Worm (Caenorhabditis elegans): Measurements from ENCODE around the gene C38D9.8.
A peak's percentile ranks its signal among the peaks of the same experiment; 100 is the strongest.

C38D9.8 gene

ce11 chrV:17551396-17551795 is 1.3 kb downstream of the C38D9.8 start:
- TF ChIP-seq F13C5.2 (tag; optimal IDR thresholded peaks at IDR 0.05) (no peak), hnd-1 (tag; optimal IDR thresholded peaks at IDR 0.05) (no peak), tbx-37 (GFP tag; conservative IDR thresholded peaks at IDR 0.05) (no peak), scrt-1 (GFP tag; IDR thresholded peaks at IDR 0.05) (no peak), aly-1 (tag; optimal IDR thresholded peaks at IDR 0.05) (no peak), sea-1 (GFP tag; conservative IDR thresholded peaks at IDR 0.05) (no peak), ceh-13 (GFP tag; optimal IDR thresholded peaks at IDR 0.05) (no peak), tra-4 (tag; optimal IDR thresholded peaks at IDR 0.05) (no peak), tbx-11 (GFP tag; IDR thresholded peaks at IDR 0.05) (no peak), hmbx-1 (tag; optimal IDR thresholded peaks at IDR 0.05) (no peak), ceh-36 (tag; optimal IDR thresholded peaks at IDR 0.05) (no peak), hmg-4 (GFP tag; optimal IDR thresholded peaks at IDR 0.05) (no peak)

DNA sequence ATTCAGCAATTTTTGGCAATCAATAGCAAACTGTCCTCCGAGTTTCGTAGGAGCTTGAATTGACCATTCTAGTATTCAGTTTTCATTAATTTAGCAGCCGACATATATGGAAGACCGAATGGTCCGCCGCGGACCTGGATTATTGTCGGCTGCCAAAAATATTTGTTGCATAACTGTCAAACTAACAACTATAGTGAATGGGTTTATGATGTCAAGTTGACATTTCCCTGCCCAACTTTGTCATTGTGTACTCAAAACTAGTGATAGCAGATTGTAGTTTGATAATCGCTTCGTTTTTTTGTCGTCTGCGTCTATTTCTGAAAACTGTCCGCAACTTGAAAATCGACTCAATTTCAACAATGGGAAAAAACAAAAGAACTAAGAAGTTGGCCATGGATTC is 3.3 kb downstream of the C38D9.8 start, which contains the start of gene fbxa-176:
Gene fbxa-176, plus strand, starts transcription at position 314 of the 400 bp plus-strand sequence.
- TF ChIP-seq flt-1 (GFP tag; IDR thresholded peaks at IDR 0.05) = no peak
- TF ChIP-seq tbx-37 (GFP tag; conservative IDR thresholded peaks at IDR 0.05) = no peak
- TF ChIP-seq pes-1 (GFP tag; IDR thresholded peaks at IDR 0.05) = no peak
- no peak for TF ChIP-seq B0310.2 (tag; optimal IDR thresholded peaks at IDR 0.05)
- no peak for TF ChIP-seq hmg-4 (GFP tag; optimal IDR thresholded peaks at IDR 0.05)
- no peak for TF ChIP-seq ama-1 (optimal IDR thresholded peaks at IDR 0.05)
- no peak for TF ChIP-seq tbx-11 (GFP tag; IDR thresholded peaks at IDR 0.05)
- TF ChIP-seq scrt-1 (GFP tag; IDR thresholded peaks at IDR 0.05) = no peak
- no peak for TF ChIP-seq sea-1 (GFP tag; conservative IDR thresholded peaks at IDR 0.05)
- TF ChIP-seq F13C5.2 (tag; optimal IDR thresholded peaks at IDR 0.05) = no peak
- TF ChIP-seq tra-4 (tag; optimal IDR thresholded peaks at IDR 0.05) = no peak

ce11 chrV:17548635-17549034 is 4.0 kb downstream of the C38D9.8 start:
- TF ChIP-seq ets-7 (tag; optimal IDR thresholded peaks at IDR 0.05) = no peak

DNA sequence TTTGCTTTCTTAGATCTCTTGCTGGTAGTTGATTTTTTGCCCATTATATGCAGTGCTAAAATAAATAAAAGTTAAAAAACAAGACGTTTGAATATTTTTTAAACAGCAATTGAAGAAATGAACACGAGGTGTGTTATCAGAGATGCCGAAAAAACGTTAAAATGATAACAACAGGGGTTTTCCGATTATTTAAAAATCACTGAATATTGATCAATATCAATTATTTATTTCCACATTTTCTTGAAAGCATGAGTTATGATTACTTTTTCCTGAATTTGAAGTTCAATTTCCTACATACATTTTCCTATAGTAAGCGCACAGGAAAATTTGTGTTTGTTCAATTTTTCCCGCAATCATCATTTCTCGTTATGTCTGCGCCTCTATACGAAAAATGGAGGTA is 5.7 kb downstream of the C38D9.8 start:
- TF ChIP-seq ama-1 (optimal IDR thresholded peaks at IDR 0.05) (no peak), hmg-4 (GFP tag; optimal IDR thresholded peaks at IDR 0.05) (no peak), flt-1 (GFP tag; IDR thresholded peaks at IDR 0.05) (no peak), B0310.2 (tag; optimal IDR thresholded peaks at IDR 0.05) (no peak), F13C5.2 (tag; optimal IDR thresholded peaks at IDR 0.05) (no peak), ceh-36 (tag; optimal IDR thresholded peaks at IDR 0.05) (no peak), hnd-1 (tag; optimal IDR thresholded peaks at IDR 0.05) (no peak)

DNA sequence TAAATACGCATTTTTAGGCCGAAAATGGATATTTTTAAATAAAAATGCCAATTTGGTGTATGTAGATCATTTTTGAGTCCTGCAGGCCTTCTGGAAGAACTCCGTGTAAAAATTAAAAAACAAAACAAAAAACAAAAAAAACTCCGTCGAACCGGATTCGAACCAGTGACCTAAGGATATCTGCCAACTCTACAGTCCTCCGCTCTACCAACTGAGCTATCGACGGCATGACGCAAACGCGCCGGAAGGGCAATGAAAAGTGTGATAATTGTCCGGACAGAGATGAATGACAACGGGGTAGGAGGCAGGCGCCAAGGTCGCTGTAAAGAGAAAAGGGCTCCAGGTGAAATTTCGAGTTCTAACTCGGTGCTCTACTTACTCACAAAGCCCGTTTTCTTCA is 10.4 kb downstream of the C38D9.8 start:
- TF ChIP-seq F13C5.2 (tag; optimal IDR thresholded peaks at IDR 0.05) = no peak
- no peak for TF ChIP-seq ceh-36 (tag; optimal IDR thresholded peaks at IDR 0.05)
- 0 out of 2 replicates have a peak, but pooled peaks have one; percentile 31 for TF ChIP-seq tbx-11 (GFP tag; IDR thresholded peaks at IDR 0.05)
- TF ChIP-seq pes-1 (GFP tag; IDR thresholded peaks at IDR 0.05) = peak; percentile 58; the same call in 1 of the 2 replicates
- TF ChIP-seq flt-1 (GFP tag; IDR thresholded peaks at IDR 0.05) = no peak

ce11 chrV:17540295-17540694 is 12.4 kb downstream of the C38D9.8 start, which contains the start of gene srz-25:
TSS of gene srz-25 (plus strand) at chrV:17540595.
- TF ChIP-seq tbx-37 (GFP tag; conservative IDR thresholded peaks at IDR 0.05) = no peak
- no peak for TF ChIP-seq ama-1 (optimal IDR thresholded peaks at IDR 0.05)
- TF ChIP-seq ceh-13 (GFP tag; optimal IDR thresholded peaks at IDR 0.05) = no peak
- TF ChIP-seq aly-1 (tag; optimal IDR thresholded peaks at IDR 0.05) = no peak
- TF ChIP-seq hmbx-1 (tag; optimal IDR thresholded peaks at IDR 0.05) = no peak

- TF ChIP-seq ceh-13 (GFP tag; optimal IDR thresholded peaks at IDR 0.05) (no peak), ceh-36 (tag; optimal IDR thresholded peaks at IDR 0.05) (no peak), ama-1 (optimal IDR thresholded peaks at IDR 0.05) (no peak), scrt-1 (GFP tag; IDR thresholded peaks at IDR 0.05) (no peak), aly-1 (tag; optimal IDR thresholded peaks at IDR 0.05) (no peak), flt-1 (GFP tag; IDR thresholded peaks at IDR 0.05) (no peak), tra-4 (tag; optimal IDR thresholded peaks at IDR 0.05) (no peak), hmg-4 (GFP tag; optimal IDR thresholded peaks at IDR 0.05) (no peak), B0310.2 (tag; optimal IDR thresholded peaks at IDR 0.05) (no peak), tbx-11 (GFP tag; IDR thresholded peaks at IDR 0.05) (no peak), sea-1 (GFP tag; conservative IDR thresholded peaks at IDR 0.05) (no peak), tbx-37 (GFP tag; conservative IDR thresholded peaks at IDR 0.05) (no peak), pes-1 (GFP tag; IDR thresholded peaks at IDR 0.05) (no peak), hmbx-1 (tag; optimal IDR thresholded peaks at IDR 0.05) (no peak), F13C5.2 (tag; optimal IDR thresholded peaks at IDR 0.05) (no peak), hnd-1 (tag; optimal IDR thresholded peaks at IDR 0.05) (no peak), ets-7 (tag; optimal IDR thresholded peaks at IDR 0.05) (no peak)
Measured at ce11 chrV:17539289-17539688, 13.4 kb downstream of the C38D9.8 start.

DNA sequence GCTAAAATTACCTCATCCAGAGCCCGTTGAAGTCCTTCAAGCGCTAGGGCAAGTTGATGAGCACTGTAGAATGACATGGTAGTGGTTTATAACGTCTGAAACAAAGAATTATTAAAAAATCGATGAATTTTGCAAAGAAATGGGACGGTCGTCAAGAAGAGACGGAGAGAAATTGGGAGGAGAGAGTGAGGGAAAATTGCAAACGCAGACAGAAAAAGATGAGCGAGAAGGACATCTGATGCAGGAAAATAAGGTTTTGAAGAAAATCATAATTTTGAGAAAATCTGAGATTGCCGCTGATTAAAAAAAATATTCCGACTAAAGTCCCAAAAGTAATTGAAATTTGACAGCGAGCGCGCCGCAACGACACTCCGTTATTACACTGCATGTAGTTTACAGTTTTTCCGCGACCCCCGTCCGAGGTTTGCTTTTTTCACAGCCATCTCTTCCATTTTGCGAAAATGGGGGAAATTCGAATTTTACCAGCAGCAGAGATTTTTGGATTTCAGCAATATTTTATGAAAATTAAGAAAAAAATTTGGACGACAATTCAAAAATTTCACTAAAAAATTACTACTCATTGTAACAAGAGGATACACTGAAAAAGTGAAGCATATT is 14.3 kb downstream of the C38D9.8 start, which contains the start of gene C18D4.6:
Gene C18D4.6, minus strand, starts transcription at position 97 of the 618 bp plus-strand sequence.
- TF ChIP-seq ceh-36 (tag; optimal IDR thresholded peaks at IDR 0.05) (no peak), flt-1 (GFP tag; IDR thresholded peaks at IDR 0.05) (no peak), ama-1 (optimal IDR thresholded peaks at IDR 0.05) (no peak), B0310.2 (tag; optimal IDR thresholded peaks at IDR 0.05) (no peak), F13C5.2 (tag; optimal IDR thresholded peaks at IDR 0.05) (no peak), scrt-1 (GFP tag; IDR thresholded peaks at IDR 0.05) (no peak), hnd-1 (tag; optimal IDR thresholded peaks at IDR 0.05) (no peak), aly-1 (tag; optimal IDR thresholded peaks at IDR 0.05) (no peak), tbx-37 (GFP tag; conservative IDR thresholded peaks at IDR 0.05) (no peak)

Data from whole organism, early embryonic.